Worm (Caenorhabditis elegans) whole organism, young adult: ENCODE measurements around the gene F38A1.8.

ENCODE experiments used
- B0261.1 ChIP-seq: sonication (generic microtip); optimal IDR thresholded peaks from 2 replicates; lab custom pipeline; 2016; ENCODE audit warnings: mild to moderate bottlenecking, missing genetic modification characterization, moderate library complexity, missing compliant biosample characterization
- T07F8.4 ChIP-seq: sonication (generic microtip); optimal IDR thresholded peaks from 2 replicates; lab custom pipeline; 2016; ENCODE audit warnings: mild to moderate bottlenecking, missing genetic modification characterization, moderate library complexity, missing compliant biosample characterization
- Y67H2A.10 ChIP-seq: fragments of 200-800 bp; sonication (Bioruptor generic); conservative IDR thresholded peaks from 2 replicates; pipeline ENCODE4 v1.3.6; 2022; ENCODE audit warnings: missing genetic modification reagents, missing genetic modification characterization, missing compliant biosample characterization
- dpl-1 ChIP-seq: fragments of 150-350 bp; optimal IDR thresholded peaks from 2 replicates; lab custom pipeline; 2014; ENCODE audit warnings: missing biosample characterization, missing genetic modification reagents, missing genetic modification characterization
- efl-1 ChIP-seq: fragments of 150-350 bp; optimal IDR thresholded peaks from 2 replicates; lab custom pipeline; 2014; ENCODE audit warnings: missing biosample characterization, missing genetic modification reagents, missing genetic modification characterization
- hrde-1 ChIP-seq: sonication (generic microtip); optimal IDR thresholded peaks from 2 replicates; lab custom pipeline; 2016; ENCODE audit warnings: missing genetic modification characterization, mild to moderate bottlenecking, missing compliant biosample characterization, moderate library complexity, missing genotype, missing genetic modification reagents, borderline replicate concordance
- lin-26 ChIP-seq: fragments of 200-800 bp; sonication (Bioruptor generic); IDR thresholded peaks from 2 replicates; pipeline ENCODE4 v1.3.6; 2022; ENCODE audit warnings: missing genetic modification reagents, missing genetic modification characterization, missing compliant biosample characterization
- madf-6 ChIP-seq: fragments of 200-800 bp; sonication (Bioruptor generic); IDR thresholded peaks from 2 replicates; pipeline ENCODE4 v1.3.6; 2022; ENCODE audit warnings: missing genetic modification reagents, missing genetic modification characterization, missing compliant biosample characterization
- ztf-3 ChIP-seq: fragments of 200-800 bp; sonication (Bioruptor generic); optimal IDR thresholded peaks from 2 replicates; lab custom pipeline; 2018; ENCODE audit warnings: mild to moderate bottlenecking, missing genetic modification characterization, missing compliant biosample characterization

DNA sequence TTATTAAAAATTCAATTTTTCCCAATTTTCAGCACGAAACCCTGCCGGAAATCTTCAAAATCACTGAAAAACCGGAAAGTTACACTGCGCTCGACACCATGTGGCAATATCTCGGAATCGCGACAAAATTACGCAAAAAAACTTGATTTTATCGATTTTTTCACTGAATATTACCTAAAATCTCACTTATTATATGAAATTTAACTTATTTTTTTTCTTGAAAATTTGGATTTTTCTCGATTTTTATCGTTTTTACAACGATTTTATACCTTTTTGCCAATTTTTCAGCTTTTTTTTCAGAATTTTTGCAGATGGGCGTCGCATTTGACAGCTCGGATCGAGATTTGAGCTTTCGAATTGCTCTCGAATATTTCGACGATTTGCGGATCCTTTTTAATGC, 46.9 kb downstream of the F38A1.8 start, which contains the start of gene spl-3:
- TF ChIP-seq lin-26 (GFP tag; lab: Robert Waterston, UW) (no peak), T07F8.4 (tag; lab: Kevin White, UChicago) (no peak), hrde-1 (tag; lab: Kevin White, UChicago) (no peak), ztf-3 (GFP tag; lab: Kevin White, UChicago) (no peak), efl-1 (no peak), B0261.1 (tag; lab: Kevin White, UChicago) (no peak), Y67H2A.10 (GFP tag; lab: Robert Waterston, UW) (no peak), dpl-1 (GFP tag; lab: Kevin White, UChicago) (no peak), madf-6 (GFP tag; lab: Robert Waterston, UW) (no peak)
